Worm (Caenorhabditis elegans) whole organism, L3 larva: ENCODE results near the gene Y45G12B.3.

Source experiments
- R02D3.7 ChIP-seq: fragments of 150-350 bp; optimal IDR thresholded peaks from 2 replicates; lab custom pipeline; 2014; ENCODE audit warnings: missing biosample characterization, missing genetic modification characterization
- ZK546.5 ChIP-seq: sonication (generic microtip); optimal IDR thresholded peaks from 2 replicates; lab custom pipeline; 2017; ENCODE audit warnings: missing biosample characterization, missing genetic modification characterization
- ama-1 ChIP-seq: fragments of 150-350 bp; optimal IDR thresholded peaks from 2 replicates; lab custom pipeline; 2018
- ceh-28 ChIP-seq: fragments of 150-350 bp; optimal IDR thresholded peaks from 2 replicates; lab custom pipeline; 2014; ENCODE audit warnings: missing biosample characterization, missing genetic modification reagents, missing genetic modification characterization
- ceh-82 ChIP-seq: fragments of 150-350 bp; optimal IDR thresholded peaks from 2 replicates; lab custom pipeline; 2014; ENCODE audit warnings: missing biosample characterization, missing genetic modification characterization
- ceh-9 ChIP-seq: sonication (generic microtip); optimal IDR thresholded peaks from 2 replicates; lab custom pipeline; 2018; ENCODE audit warnings: missing biosample characterization, missing genetic modification characterization
- egl-5 ChIP-seq: fragments of 150-350 bp; optimal IDR thresholded peaks from 2 replicates; lab custom pipeline; 2017; ENCODE audit warnings: missing biosample characterization, missing genetic modification reagents, missing genetic modification characterization, inconsistent platforms
- elt-1 ChIP-seq: fragments of 150-350 bp; optimal IDR thresholded peaks from 2 replicates; lab custom pipeline; 2014; ENCODE audit warnings: missing biosample characterization, missing genetic modification characterization
- elt-2 ChIP-seq: sonication (generic microtip); optimal IDR thresholded peaks from 2 replicates; lab custom pipeline; 2016; ENCODE audit warnings: missing genetic modification reagents, mild to moderate bottlenecking, missing genetic modification characterization, missing compliant biosample characterization
- eor-1 ChIP-seq, 2 experiments: fragments of 150-350 bp; optimal IDR thresholded peaks; 2 replicates each; lab custom pipeline; 2014 to 2018; ENCODE audit warnings: missing biosample characterization in 2 of 2, missing genetic modification characterization in 2 of 2
- fkh-10 ChIP-seq: sonication (generic microtip); optimal IDR thresholded peaks from 2 replicates; lab custom pipeline; 2017; ENCODE audit warnings: missing biosample characterization, missing genetic modification reagents, missing genetic modification characterization
- fkh-2 ChIP-seq: fragments of 150-350 bp; optimal IDR thresholded peaks from 2 replicates; lab custom pipeline; 2014; ENCODE audit warnings: missing biosample characterization, missing genetic modification reagents, missing genetic modification characterization
- fos-1 ChIP-seq: fragments of 150-350 bp; optimal IDR thresholded peaks from 2 replicates; lab custom pipeline; 2014; ENCODE audit warnings: missing biosample characterization, missing genetic modification characterization
- jun-1 ChIP-seq: fragments of 150-350 bp; optimal IDR thresholded peaks from 2 replicates; lab custom pipeline; 2014; ENCODE audit warnings: missing biosample characterization, missing genetic modification reagents, missing genetic modification characterization
- lin-15B ChIP-seq: fragments of 150-350 bp; optimal IDR thresholded peaks from 2 replicates; lab custom pipeline; 2014; ENCODE audit warnings: missing biosample characterization, missing genetic modification characterization
- lin-39 ChIP-seq: fragments of 150-350 bp; optimal IDR thresholded peaks from 2 replicates; lab custom pipeline; 2018; ENCODE audit warnings: missing biosample characterization, missing genetic modification reagents, missing genetic modification characterization
- lsy-12 ChIP-seq: sonication (generic microtip); optimal IDR thresholded peaks from 2 replicates; lab custom pipeline; 2016; ENCODE audit warnings: mild to moderate bottlenecking, missing genetic modification characterization, missing compliant biosample characterization
- mdl-1 ChIP-seq: fragments of 150-350 bp; optimal IDR thresholded peaks from 2 replicates; lab custom pipeline; 2014; ENCODE audit warnings: missing biosample characterization, missing genetic modification characterization
- mml-1 ChIP-seq: fragments of 150-350 bp; sonication (generic microtip); optimal IDR thresholded peaks from 3 replicates; lab custom pipeline; 2014; ENCODE audit warnings: missing biosample characterization, missing genetic modification characterization
- nfya-1 ChIP-seq: sonication (generic microtip); optimal IDR thresholded peaks from 2 replicates; lab custom pipeline; 2017; ENCODE audit warnings: missing genetic modification characterization, mild to moderate bottlenecking, missing compliant biosample characterization, antibody characterized with exemption, moderate library complexity; ENCODE audit not compliant: insufficient read depth
- nhr-11 ChIP-seq: fragments of 150-350 bp; optimal IDR thresholded peaks from 2 replicates; lab custom pipeline; 2014; ENCODE audit warnings: missing biosample characterization, missing genetic modification characterization
- nhr-23 ChIP-seq: fragments of 150-350 bp; optimal IDR thresholded peaks from 2 replicates; lab custom pipeline; 2014; ENCODE audit warnings: missing biosample characterization, missing genetic modification reagents, missing genetic modification characterization
- nhr-25 ChIP-seq: sonication (generic microtip); optimal IDR thresholded peaks from 2 replicates; lab custom pipeline; 2017; ENCODE audit warnings: missing biosample characterization, missing genetic modification characterization
- nhr-28 ChIP-seq: fragments of 150-350 bp; optimal IDR thresholded peaks from 2 replicates; lab custom pipeline; 2014; ENCODE audit warnings: missing biosample characterization, missing genetic modification characterization
- nhr-67 ChIP-seq: fragments of 150-350 bp; optimal IDR thresholded peaks from 2 replicates; lab custom pipeline; 2014; ENCODE audit warnings: missing biosample characterization, missing genetic modification characterization
- nhr-76 ChIP-seq: fragments of 150-350 bp; sonication (generic microtip); optimal IDR thresholded peaks from 5 replicates; lab custom pipeline; 2014; ENCODE audit warnings: missing biosample characterization, missing genetic modification characterization
- nhr-77 ChIP-seq: fragments of 150-350 bp; optimal IDR thresholded peaks from 2 replicates; lab custom pipeline; 2014; ENCODE audit warnings: missing biosample characterization, missing genetic modification characterization
- pha-4 ChIP-seq: fragments of 150-350 bp; optimal IDR thresholded peaks from 2 replicates; lab custom pipeline; 2014; ENCODE audit warnings: missing biosample characterization, missing genetic modification reagents, missing genetic modification characterization
- pqm-1 ChIP-seq: fragments of 150-350 bp; optimal IDR thresholded peaks from 2 replicates; lab custom pipeline; 2017; ENCODE audit warnings: missing biosample characterization, missing genetic modification characterization, inconsistent platforms
- skn-1 ChIP-seq: fragments of 150-350 bp; optimal IDR thresholded peaks from 2 replicates; lab custom pipeline; 2014; ENCODE audit warnings: missing biosample characterization, missing genetic modification characterization
- snpc-4 ChIP-seq: fragments of 150-350 bp; optimal IDR thresholded peaks from 2 replicates; lab custom pipeline; 2014; ENCODE audit warnings: missing biosample characterization, missing genetic modification characterization
- tbx-2 ChIP-seq: sonication (generic microtip); optimal IDR thresholded peaks from 2 replicates; lab custom pipeline; 2016; ENCODE audit warnings: mild to moderate bottlenecking, missing genetic modification characterization, missing compliant biosample characterization
- unc-39 ChIP-seq: sonication (generic microtip); optimal IDR thresholded peaks from 4 replicates; lab custom pipeline; 2017; ENCODE audit warnings: missing biosample characterization, missing genetic modification characterization
- zag-1 ChIP-seq: fragments of 150-350 bp; optimal IDR thresholded peaks from 2 replicates; lab custom pipeline; 2014; ENCODE audit warnings: missing biosample characterization, missing genetic modification characterization
- ztf-11 ChIP-seq: fragments of 150-350 bp; optimal IDR thresholded peaks from 2 replicates; lab custom pipeline; 2014; ENCODE audit warnings: missing biosample characterization, missing genetic modification characterization
- ztf-4 ChIP-seq: fragments of 150-350 bp; optimal IDR thresholded peaks from 2 replicates; lab custom pipeline; 2014; ENCODE audit warnings: missing biosample characterization, missing genetic modification characterization

The Y45G12B.3 gene

DNA sequence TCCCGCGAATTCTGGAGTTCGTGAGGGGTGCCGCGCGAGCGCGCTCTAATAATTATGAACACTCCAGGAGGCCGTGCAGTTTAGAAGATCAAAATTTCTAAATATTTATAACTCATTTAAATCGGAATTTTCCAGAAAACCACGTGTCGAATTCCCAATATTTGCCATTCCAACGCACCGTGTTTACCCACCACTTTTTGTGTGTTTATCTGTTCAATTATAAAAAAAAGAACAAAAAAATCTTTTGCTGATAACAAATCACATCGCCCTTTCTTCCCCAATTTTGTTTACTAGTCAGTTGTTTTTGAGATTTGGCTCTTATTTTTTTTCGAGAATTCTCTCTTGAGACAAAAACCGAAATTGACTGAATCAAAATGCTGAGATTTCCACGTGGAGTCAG lies 39.9 kb downstream of the Y45G12B.3 start:
- TF ChIP-seq pha-4 (tag; lab: Kevin White, UChicago) (peak; percentile 78), elt-2 (peak; percentile 43), mml-1 (tag; lab: Kevin White, UChicago) (no peak), nhr-28 (no peak)

- TF ChIP-seq ceh-28 (tag; lab: Kevin White, UChicago): no peak
- no peak for TF ChIP-seq ceh-9 (tag; lab: Kevin White, UChicago)
- no peak for TF ChIP-seq ceh-82 (tag; lab: Kevin White, UChicago)
- TF ChIP-seq ama-1 (lab: Kevin White, UChicago): no peak
- TF ChIP-seq nhr-25 (tag; lab: Kevin White, UChicago): no peak
- TF ChIP-seq mml-1 (tag; lab: Kevin White, UChicago): no peak
- no peak for TF ChIP-seq fkh-2 (tag; lab: Kevin White, UChicago)
- TF ChIP-seq lin-39: no peak
- TF ChIP-seq nhr-23 (tag; lab: Kevin White, UChicago): no peak
Measured at ce11 chrV:2652557-2653133, 43.4 kb downstream of the Y45G12B.3 start, which contains the start of the genes W02H5.8 and angl-1. TSS of gene W02H5.8 (minus strand) at chrV:2652657. TSS of gene angl-1 (plus strand) at chrV:2653083.

ce11 chrV:2650980-2651379 lies 45.1 kb downstream of the Y45G12B.3 start:
- no peak for TF ChIP-seq mdl-1 (tag; lab: Kevin White, UChicago)
- TF ChIP-seq nhr-67 (tag; lab: Kevin White, UChicago): no peak
- TF ChIP-seq zag-1: no peak
- TF ChIP-seq ceh-82 (tag; lab: Kevin White, UChicago): no peak
- no peak for TF ChIP-seq lin-15B (tag; lab: Kevin White, UChicago)
- no peak for TF ChIP-seq ZK546.5
- no peak for TF ChIP-seq eor-1 (tag; optimal IDR thresholded peaks at IDR 0.05; lab: Kevin White, UChicago)
- TF ChIP-seq nhr-28: no peak
- TF ChIP-seq ztf-11 (tag; lab: Kevin White, UChicago): no peak
- no peak for TF ChIP-seq nhr-25 (tag; lab: Kevin White, UChicago)
- no peak for TF ChIP-seq unc-39 (tag; lab: Kevin White, UChicago)

DNA sequence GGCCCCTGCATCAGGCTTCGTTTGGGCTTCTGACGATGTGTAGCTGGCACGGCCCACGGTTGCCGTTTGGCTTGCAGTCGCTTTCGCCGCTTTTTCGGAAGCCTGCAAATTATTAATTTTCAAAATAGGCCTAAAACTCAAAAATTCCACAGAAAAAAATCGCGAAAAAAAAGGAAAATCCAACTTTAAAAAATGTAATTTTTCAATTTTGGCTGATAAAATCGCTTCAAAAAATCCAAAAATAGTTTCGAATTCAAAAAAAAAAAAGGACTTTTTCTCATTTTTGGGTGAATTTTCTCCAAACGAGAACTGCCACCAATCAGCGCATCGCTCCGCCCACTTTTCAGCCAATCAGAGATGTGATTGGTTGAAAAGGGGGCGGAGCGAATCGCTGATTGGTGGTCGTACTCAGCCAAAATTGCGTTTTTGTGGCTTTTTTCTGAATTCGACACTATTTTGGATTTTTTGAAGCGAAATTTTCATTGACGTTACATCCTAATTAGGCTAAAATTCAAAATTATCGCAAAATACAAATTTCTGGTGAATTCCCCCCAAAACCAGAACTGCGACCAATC lies 48.7 kb downstream of the Y45G12B.3 start:
- TF ChIP-seq nfya-1 (tag; lab: Kevin White, UChicago): peak; percentile 86
- TF ChIP-seq nhr-67 (tag; lab: Kevin White, UChicago): no peak

ce11 chrV:2646067-2646466 lies 50.0 kb downstream of the Y45G12B.3 start:
- TF ChIP-seq nfya-1 (tag; lab: Kevin White, UChicago) (no peak), nhr-76 (no peak), pqm-1 (tag; lab: Kevin White, UChicago) (no peak), fkh-10 (GFP tag; lab: Kevin White, UChicago) (no peak), ztf-4 (tag; lab: Kevin White, UChicago) (no peak), nhr-77 (tag; lab: Kevin White, UChicago) (no peak), elt-1 (no peak), ceh-82 (tag; lab: Kevin White, UChicago) (no peak), unc-39 (tag; lab: Kevin White, UChicago) (no peak), elt-2 (no peak), fos-1 (tag; lab: Kevin White, UChicago) (no peak)

DNA sequence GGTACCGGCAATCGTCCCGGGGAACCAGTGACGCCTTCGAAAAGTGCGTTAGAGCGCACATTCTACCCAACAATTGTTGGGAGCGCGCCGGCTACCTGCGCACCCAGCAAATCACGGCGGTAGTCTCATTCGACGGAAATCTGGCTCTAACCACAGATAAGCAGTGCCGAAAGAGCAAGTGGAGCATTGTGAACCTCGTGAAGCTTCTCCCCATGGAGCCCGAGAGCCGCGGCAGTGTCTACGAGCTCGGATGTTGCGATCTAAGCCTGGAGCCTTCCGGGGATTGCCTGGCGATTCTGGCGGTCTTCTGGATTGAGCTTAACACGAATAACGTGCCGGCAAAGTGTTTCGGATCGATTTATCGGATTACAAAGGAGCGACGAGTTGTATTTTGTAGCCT lies 56.5 kb downstream of the Y45G12B.3 start:
- TF ChIP-seq nhr-76: no peak
- TF ChIP-seq nhr-11 (tag; lab: Kevin White, UChicago): no peak
- no peak for TF ChIP-seq fkh-10 (GFP tag; lab: Kevin White, UChicago)
- no peak for TF ChIP-seq egl-5 (tag; lab: Kevin White, UChicago)
- no peak for TF ChIP-seq ceh-9 (tag; lab: Kevin White, UChicago)
- no peak for TF ChIP-seq pha-4 (tag; lab: Kevin White, UChicago)
- no peak for TF ChIP-seq nhr-23 (tag; lab: Kevin White, UChicago)
- no peak for TF ChIP-seq nhr-28
- no peak for TF ChIP-seq nfya-1 (tag; lab: Kevin White, UChicago)
- no peak for TF ChIP-seq snpc-4 (tag; lab: Kevin White, UChicago)
- TF ChIP-seq tbx-2 (tag; lab: Kevin White, UChicago): no peak
- no peak for TF ChIP-seq nhr-67 (tag; lab: Kevin White, UChicago)
- TF ChIP-seq ceh-28 (tag; lab: Kevin White, UChicago): no peak
- no peak for TF ChIP-seq lin-39
- TF ChIP-seq R02D3.7 (tag; lab: Kevin White, UChicago): no peak
- no peak for TF ChIP-seq skn-1 (tag; lab: Kevin White, UChicago)
- TF ChIP-seq ztf-4 (tag; lab: Kevin White, UChicago): no peak
- TF ChIP-seq lsy-12 (tag; lab: Kevin White, UChicago): no peak
- no peak for TF ChIP-seq mdl-1 (tag; lab: Kevin White, UChicago)
- TF ChIP-seq jun-1 (tag; lab: Kevin White, UChicago): no peak
- TF ChIP-seq, all 47 proteins: peak for 0
